Fruit fly (Drosophila melanogaster) whole organism, embryonic: ENCODE results near the gene Dred.
A peak's percentile ranks its signal among the peaks of the same experiment; 100 is the strongest.

ENCODE experiments used
- Aef1 ChIP-seq: fragments of 200-800 bp; sonication (Bioruptor generic); IDR thresholded peaks from 3 replicates; pipeline ENCODE4 v1.3.6; 2022; ENCODE audit warnings: missing biosample characterization, missing genetic modification characterization
- Atf-2 ChIP-seq: fragments of 200-800 bp; sonication (Bioruptor generic); optimal IDR thresholded peaks from 2 replicates; lab custom pipeline; 2016; ENCODE audit warnings: missing biosample characterization, missing genetic modification characterization
- Blimp-1 ChIP-seq: fragments of 200-800 bp; sonication (Bioruptor generic); optimal IDR thresholded peaks from 3 replicates; lab custom pipeline; 2018; ENCODE audit warnings: missing biosample characterization, missing genetic modification characterization, mild to moderate bottlenecking, moderate library complexity, missing genetic modification reagents
- CG10543 ChIP-seq: fragments of 200-800 bp; sonication (Bioruptor generic); optimal IDR thresholded peaks from 3 replicates; lab custom pipeline; 2017; ENCODE audit warnings: missing biosample characterization, mild to moderate bottlenecking, missing genetic modification characterization, moderate library complexity
- CG15479 ChIP-seq: fragments of 200-800 bp; sonication (Bioruptor generic); optimal IDR thresholded peaks from 3 replicates; lab custom pipeline; 2019; ENCODE audit warnings: missing biosample characterization, mild to moderate bottlenecking, missing genetic modification characterization, moderate library complexity
- CG17186 ChIP-seq: fragments of 200-800 bp; sonication (Bioruptor generic); optimal IDR thresholded peaks from 3 replicates; lab custom pipeline; 2017; ENCODE audit warnings: missing biosample characterization, missing genetic modification reagents, missing genetic modification characterization
- CG17361 ChIP-seq: fragments of 200-800 bp; sonication (Bioruptor generic); IDR thresholded peaks from 3 replicates; pipeline ENCODE4 v1.3.6; 2022; ENCODE audit warnings: missing biosample characterization, missing genetic modification characterization
- CG2199 ChIP-seq: fragments of 200-800 bp; sonication (Bioruptor generic); IDR thresholded peaks from 3 replicates; pipeline ENCODE4 v1.3.6; 2022; ENCODE audit warnings: missing biosample characterization, missing genetic modification characterization
- CG34422 ChIP-seq: fragments of 200-800 bp; sonication (Bioruptor generic); IDR thresholded peaks from 3 replicates; pipeline ENCODE4 v1.3.6; 2022; ENCODE audit warnings: missing biosample characterization, missing genetic modification characterization
- CG6175 ChIP-seq: fragments of 200-800 bp; sonication (Bioruptor generic); IDR thresholded peaks from 3 replicates; pipeline ENCODE4 v1.3.6; 2022; ENCODE audit warnings: missing biosample characterization, missing genetic modification characterization
- CG6272 ChIP-seq: fragments of 200-800 bp; sonication (Bioruptor generic); IDR thresholded peaks from 2 replicates; pipeline ENCODE4 v1.3.6; 2022; ENCODE audit warnings: missing biosample characterization, missing genetic modification characterization
- CG8281 ChIP-seq: fragments of 200-800 bp; sonication (Bioruptor generic); optimal IDR thresholded peaks from 2 replicates; lab custom pipeline; 2018; ENCODE audit warnings: missing biosample characterization, mild to moderate bottlenecking, missing genetic modification characterization, moderate library complexity
- CG8388 ChIP-seq: fragments of 200-800 bp; sonication (Bioruptor generic); optimal IDR thresholded peaks from 2 replicates; lab custom pipeline; 2019; ENCODE audit warnings: missing biosample characterization, mild to moderate bottlenecking, missing genetic modification characterization, moderate library complexity
- CG9727 ChIP-seq: fragments of 200-800 bp; sonication (Bioruptor generic); optimal IDR thresholded peaks from 3 replicates; lab custom pipeline; 2017; ENCODE audit warnings: missing biosample characterization, mild to moderate bottlenecking, missing genetic modification characterization
- CG9797 ChIP-seq: fragments of 200-800 bp; sonication (Bioruptor generic); optimal IDR thresholded peaks from 3 replicates; lab custom pipeline; 2018; ENCODE audit warnings: missing biosample characterization, mild to moderate bottlenecking, missing genetic modification characterization
- D ChIP-seq, 2 experiments: fragments of 200-800 bp in 1 of 2; fragments of >200 bp in 1 of 2; sonication (Bioruptor generic) in 1 of 2; optimal IDR thresholded peaks; 2 replicates in 1 of 2; 3 replicates in 1 of 2; lab custom pipeline; 2017; ENCODE audit warnings: mild to moderate bottlenecking in 1 of 2, missing biosample characterization in 1 of 2, missing genetic modification characterization in 1 of 2, missing genetic modification reagents in 1 of 2
- H2.0 ChIP-seq: fragments of 200-800 bp; sonication (Bioruptor generic); IDR thresholded peaks from 2 replicates; pipeline ENCODE4 v1.3.6; 2022; ENCODE audit warnings: missing biosample characterization, missing genetic modification characterization
- Hr3 ChIP-seq: fragments of 200-800 bp; sonication (Bioruptor generic); optimal IDR thresholded peaks from 3 replicates; lab custom pipeline; 2016; ENCODE audit warnings: missing biosample characterization, missing genetic modification characterization
- Lpt ChIP-seq: fragments of >200 bp; optimal IDR thresholded peaks from 2 replicates; lab custom pipeline; 2018; ENCODE audit warnings: missing biosample characterization, missing genetic modification characterization
- Med ChIP-seq: fragments of 200-800 bp; sonication (Bioruptor generic); peaks from one replicate; lab custom pipeline; 2016; ENCODE audit warnings: missing biosample characterization, missing genetic modification characterization, mild to moderate bottlenecking, inconsistent platforms, moderate library complexity
- Nf-YB ChIP-seq: fragments of 200-800 bp; sonication (Bioruptor generic); optimal IDR thresholded peaks from 3 replicates; lab custom pipeline; 2019; ENCODE audit warnings: missing biosample characterization, mild to moderate bottlenecking, missing genetic modification characterization, moderate library complexity
- Nf-YC ChIP-seq: fragments of 200-800 bp; optimal IDR thresholded peaks from 3 replicates; lab custom pipeline; 2019; ENCODE audit warnings: missing biosample characterization, mild to moderate bottlenecking, missing genetic modification characterization, moderate library complexity
- Opbp ChIP-seq: fragments of 200-800 bp; sonication (Bioruptor generic); IDR thresholded peaks from 3 replicates; pipeline ENCODE4 v1.3.6; 2022; ENCODE audit warnings: missing biosample characterization, missing genetic modification characterization; ENCODE audit not compliant: partially characterized antibody
- Pdp1 ChIP-seq, 2 experiments: fragments of 200-800 bp; sonication (Bioruptor generic); optimal IDR thresholded peaks; 3 replicates each; lab custom pipeline; 2016; ENCODE audit warnings: missing biosample characterization in 2 of 2, missing genetic modification characterization in 2 of 2, mild to moderate bottlenecking in 1 of 2, moderate library complexity in 1 of 2
- Xrp1 ChIP-seq: fragments of 200-800 bp; sonication (Bioruptor generic); IDR thresholded peaks from 2 replicates; pipeline ENCODE4 v1.3.6; 2022; ENCODE audit warnings: missing biosample characterization, missing genetic modification characterization
- amos ChIP-seq: fragments of 200-800 bp; sonication (Bioruptor generic); IDR thresholded peaks from 2 replicates; pipeline ENCODE4 v1.3.6; 2022; ENCODE audit warnings: missing biosample characterization, missing genetic modification characterization; ENCODE audit not compliant: partially characterized antibody
- ap ChIP-seq: fragments of 200-800 bp; sonication (Bioruptor generic); IDR thresholded peaks from 2 replicates; pipeline ENCODE4 v1.3.6; 2022; ENCODE audit warnings: missing biosample characterization, missing genetic modification characterization
- ara ChIP-seq: fragments of 200-800 bp; sonication (Bioruptor generic); IDR thresholded peaks from 2 replicates; pipeline ENCODE4 v1.3.6; 2022; ENCODE audit warnings: missing biosample characterization, missing genetic modification characterization
- ash1 ChIP-seq: fragments of 200-800 bp; sonication (Bioruptor generic); optimal IDR thresholded peaks from 2 replicates; lab custom pipeline; 2018; ENCODE audit warnings: missing biosample characterization, mild to moderate bottlenecking, missing genetic modification characterization
- cg ChIP-seq: fragments of 200-800 bp; sonication (Bioruptor generic); optimal IDR thresholded peaks from 3 replicates; lab custom pipeline; 2019; ENCODE audit warnings: missing biosample characterization, mild to moderate bottlenecking, missing genetic modification characterization, moderate library complexity
- crol ChIP-seq: fragments of 200-800 bp; sonication (Bioruptor generic); IDR thresholded peaks from 2 replicates; pipeline ENCODE4 v1.3.6; 2022; ENCODE audit warnings: missing biosample characterization, missing genetic modification characterization
- fd96Cb ChIP-seq: fragments of 200-800 bp; sonication (Bioruptor generic); optimal IDR thresholded peaks from 2 replicates; lab custom pipeline; 2018; ENCODE audit warnings: missing biosample characterization, mild to moderate bottlenecking, missing genetic modification characterization, moderate library complexity
- gfzf ChIP-seq: fragments of 200-800 bp; sonication (Bioruptor generic); optimal IDR thresholded peaks from 2 replicates; lab custom pipeline; 2016; ENCODE audit warnings: missing biosample characterization, mild to moderate bottlenecking, missing genetic modification characterization, moderate library complexity
- gsb-n ChIP-seq: fragments of 200-800 bp; sonication (Bioruptor generic); optimal IDR thresholded peaks from 3 replicates; lab custom pipeline; 2018; ENCODE audit warnings: missing biosample characterization, mild to moderate bottlenecking, missing genetic modification characterization
- hth ChIP-seq: fragments of >200 bp; optimal IDR thresholded peaks from 2 replicates; lab custom pipeline; 2017; ENCODE audit warnings: inconsistent platforms
- ind ChIP-seq: fragments of 200-800 bp; sonication (Bioruptor generic); optimal IDR thresholded peaks from 3 replicates; lab custom pipeline; 2016; ENCODE audit warnings: missing biosample characterization, missing genetic modification characterization
- kni ChIP-seq: fragments of 200-800 bp; sonication (Bioruptor generic); optimal IDR thresholded peaks from 3 replicates; lab custom pipeline; 2017; ENCODE audit warnings: mild to moderate bottlenecking, missing biosample characterization, missing genetic modification reagents, missing genetic modification characterization
- lola ChIP-seq, 3 experiments: fragments of >200 bp in 2 of 3; fragments of 200-800 bp in 1 of 3; sonication (Bioruptor generic) in 1 of 3; optimal IDR thresholded peaks; 2 replicates each; lab custom pipeline; 2017 to 2019; ENCODE audit warnings: missing biosample characterization in 3 of 3, missing genetic modification characterization in 3 of 3, mild to moderate bottlenecking in 1 of 3, moderate library complexity in 1 of 3
- pros ChIP-seq: fragments of 200-800 bp; sonication (Bioruptor generic); optimal IDR thresholded peaks from 3 replicates; lab custom pipeline; 2019; ENCODE audit warnings: missing biosample characterization, mild to moderate bottlenecking, missing genetic modification characterization, moderate library complexity
- scrt ChIP-seq: fragments of 200-800 bp; sonication (Bioruptor generic); optimal IDR thresholded peaks from 2 replicates; lab custom pipeline; 2018; ENCODE audit warnings: missing biosample characterization, mild to moderate bottlenecking, missing genetic modification characterization, moderate library complexity
- sens ChIP-seq: fragments of 200-800 bp; sonication (Bioruptor generic); peaks from one replicate; lab custom pipeline; 2016; ENCODE audit warnings: missing biosample characterization, missing genetic modification characterization
- sens-2 ChIP-seq: fragments of 200-800 bp; sonication (Bioruptor generic); IDR thresholded peaks from 2 replicates; pipeline ENCODE4 v1.3.6; 2022; ENCODE audit warnings: missing biosample characterization, missing genetic modification characterization
- vfl ChIP-seq: fragments of 200-800 bp; sonication (Bioruptor generic); optimal IDR thresholded peaks from 2 replicates; lab custom pipeline; 2016; ENCODE audit warnings: missing biosample characterization, missing genetic modification characterization
- vvl ChIP-seq: fragments of 200-800 bp; sonication (Bioruptor generic); IDR thresholded peaks from 2 replicates; pipeline ENCODE4 v1.3.6; 2022; ENCODE audit warnings: missing biosample characterization, missing genetic modification characterization
- zen ChIP-seq: fragments of 200-800 bp; sonication (Bioruptor generic); optimal IDR thresholded peaks from 3 replicates; lab custom pipeline; 2018; ENCODE audit warnings: missing biosample characterization, mild to moderate bottlenecking, missing genetic modification characterization, moderate library complexity
- zf30C ChIP-seq: fragments of 200-800 bp; sonication (Bioruptor generic); optimal IDR thresholded peaks from 3 replicates; lab custom pipeline; 2018; ENCODE audit warnings: missing biosample characterization, mild to moderate bottlenecking, missing genetic modification characterization

The Dred gene

dm6 chr3L:19556738-19557137, 12.7 kb upstream of the Dred start:
- TF ChIP-seq Lpt (peak; percentile 42), H2.0 (GFP tag; lab: Robert Waterston, UW) (no peak), kni (GFP tag; lab: Kevin White, UChicago) (peak; percentile 95), Nf-YC (tag; lab: Kevin White, UChicago) (no peak), vvl (peak; percentile 11; the same call in 1 of the 2 replicates), CG17186 (GFP tag; lab: Kevin White, UChicago) (no peak), cg (peak; percentile 59), CG2199 (GFP tag; lab: Robert Waterston, UW) (peak; percentile 30; the same call in 1 of the 3 replicates), CG8281 (tag; lab: Kevin White, UChicago) (no peak), zen (peak; percentile 46), CG8388 (GFP tag; lab: Kevin White, UChicago) (no peak), CG10543 (GFP tag; lab: Kevin White, UChicago) (peak; percentile 44), Pdp1 (GFP tag; optimal IDR thresholded peaks at IDR 0.05; lab: Kevin White, UChicago) (no peak), ind (GFP tag; lab: Kevin White, UChicago) (no peak), amos (0 out of 2 replicates have a peak, but pooled peaks have one; percentile 8), vfl (GFP tag; lab: Kevin White, UChicago) (peak; percentile 46), hth (no peak), CG34422 (GFP tag; lab: Robert Waterston, UW) (no peak), fd96Cb (tag; lab: Kevin White, UChicago) (no peak), CG17361 (GFP tag; lab: Robert Waterston, UW) (no peak), ara (GFP tag; lab: Robert Waterston, UW) (peak; percentile 28; the same call in 1 of the 2 replicates), CG9797 (GFP tag; lab: Kevin White, UChicago) (no peak), Opbp (GFP tag; lab: Robert Waterston, UW) (0 out of 3 replicates have a peak, but pooled peaks have one; percentile 25), CG15479 (GFP tag; lab: Kevin White, UChicago) (peak; percentile 57), Aef1 (GFP tag; lab: Robert Waterston, UW) (no peak), ap (GFP tag; lab: Robert Waterston, UW) (no peak), CG6175 (GFP tag; lab: Robert Waterston, UW) (0 out of 3 replicates have a peak, but pooled peaks have one; percentile 21), pros (GFP tag; lab: Kevin White, UChicago) (peak; percentile 52), Med (GFP tag; lab: Kevin White, UChicago) (peak; percentile 54), crol (GFP tag; lab: Robert Waterston, UW) (peak; percentile 40; the same call in 1 of the 2 replicates), Blimp-1 (GFP tag; lab: Kevin White, UChicago) (no peak), gfzf (GFP tag; lab: Kevin White, UChicago) (no peak), CG6272 (GFP tag; lab: Robert Waterston, UW) (no peak), sens-2 (no peak), D (optimal IDR thresholded peaks at IDR 0.05; lab: Kevin White, UChicago) (peak; percentile 39), D (GFP tag; optimal IDR thresholded peaks at IDR 0.05; lab: Kevin White, UChicago) (no peak), Atf-2 (no peak)
- TF ChIP-seq, all 482 proteins: peak for 17

dm6 chr3L:19555906-19556457, 12.0 kb upstream of the Dred start:
- no peak for TF ChIP-seq gsb-n (tag; lab: Kevin White, UChicago)
- no peak for TF ChIP-seq Hr3 (GFP tag; lab: Kevin White, UChicago)
- TF ChIP-seq Blimp-1 (GFP tag; lab: Kevin White, UChicago), result peak; percentile 44
- TF ChIP-seq Xrp1 (GFP tag; lab: Robert Waterston, UW), result no peak
- no peak for TF ChIP-seq scrt (GFP tag; lab: Kevin White, UChicago)
- peak; percentile 20 for TF ChIP-seq zf30C (GFP tag; lab: Kevin White, UChicago)
- TF ChIP-seq CG9727 (GFP tag; lab: Kevin White, UChicago), result no peak
- TF ChIP-seq lola (GFP tag; optimal IDR thresholded peaks at IDR 0.05; lab: Kevin White, UChicago), result peak in 1 of 3 experiments; percentile 14
- TF ChIP-seq sens (GFP tag; lab: Kevin White, UChicago), result peak; percentile 50
- TF ChIP-seq Nf-YB (GFP tag; lab: Kevin White, UChicago), result peak; percentile 2
- TF ChIP-seq ash1, result no peak
- TF ChIP-seq, all 482 proteins: peak for 5
